Fruit fly (Drosophila melanogaster): ENCODE measurements around the gene Eig71Ee.

Gene Eig71Ee

DNA sequence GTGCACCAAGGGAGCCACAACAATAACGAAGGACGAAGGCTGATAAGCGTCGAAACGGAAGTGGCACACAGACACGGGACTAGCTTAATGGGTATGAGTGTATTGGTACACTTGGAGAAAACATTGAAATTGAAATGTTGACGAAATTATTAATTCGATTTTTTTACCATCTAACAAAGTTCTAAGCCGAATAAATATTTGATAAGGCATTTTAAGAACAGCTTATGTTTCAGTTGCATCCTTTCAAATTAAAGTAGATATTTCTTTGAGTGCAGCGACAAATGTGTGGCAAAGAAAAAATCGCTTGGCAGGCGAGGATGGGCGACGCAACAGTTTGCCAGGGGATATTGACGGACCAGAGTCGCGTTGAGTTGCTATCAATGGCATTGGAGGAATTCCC, 15.8 kb downstream of the Eig71Ee start:
- TF ChIP-seq D1 (tag; optimal IDR thresholded peaks at IDR 0.05): no peak
- TF ChIP-seq CG10348 (GFP tag; IDR thresholded peaks at IDR 0.05): no peak
- TF ChIP-seq rn (GFP tag; IDR thresholded peaks at IDR 0.05): no peak
- no peak for TF ChIP-seq Pif1B (GFP tag; optimal IDR thresholded peaks at IDR 0.05)
- no peak for TF ChIP-seq CG15710 (tag; optimal IDR thresholded peaks at IDR 0.05)
- no peak for TF ChIP-seq Snoo (tag; optimal IDR thresholded peaks at IDR 0.05)
- no peak for TF ChIP-seq Pif1A (GFP tag; optimal IDR thresholded peaks at IDR 0.05)
- TF ChIP-seq CG12605 (GFP tag; IDR thresholded peaks at IDR 0.05): no peak
- TF ChIP-seq EcR (GFP tag; optimal IDR thresholded peaks at IDR 0.05): no peak
- no peak for TF ChIP-seq CG9948 (tag; optimal IDR thresholded peaks at IDR 0.05)
- no peak for TF ChIP-seq CG14655 (GFP tag; optimal IDR thresholded peaks at IDR 0.05)
- TF ChIP-seq Ets98B (GFP tag; IDR thresholded peaks at IDR 0.05): no peak
- no peak for TF ChIP-seq CG8301 (tag; optimal IDR thresholded peaks at IDR 0.05)
- TF ChIP-seq fd96Ca (GFP tag; IDR thresholded peaks at IDR 0.05): no peak
- TF ChIP-seq CG4496 (GFP tag; IDR thresholded peaks at IDR 0.05): no peak
- TF ChIP-seq CG32121 (GFP tag; IDR thresholded peaks at IDR 0.05): no peak

- TF ChIP-seq Ets98B (GFP tag; IDR thresholded peaks at IDR 0.05): no peak
These were observed 17.3 kb downstream of the Eig71Ee start for dm6 chr3L:15638524-15638923.

DNA sequence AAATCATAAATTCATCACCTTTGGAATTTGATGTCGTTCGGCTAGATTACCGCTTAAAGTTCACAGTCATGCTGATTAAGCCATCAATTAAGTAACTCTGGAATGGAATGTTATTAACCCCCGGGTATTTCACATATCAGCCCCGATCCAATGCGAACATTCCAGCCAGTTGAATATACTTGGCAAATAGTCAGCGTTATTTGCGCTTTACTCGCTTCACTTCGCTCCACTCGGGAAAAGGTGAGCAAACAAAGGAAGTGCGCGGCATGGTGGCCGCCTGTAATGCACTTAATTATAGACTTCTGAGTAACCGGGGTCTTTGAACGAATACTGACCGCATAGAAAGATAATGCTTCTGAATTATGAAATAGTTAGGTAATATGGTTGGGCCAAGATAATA, 18.2 kb downstream of the Eig71Ee start:
- TF ChIP-seq Pif1A (GFP tag; optimal IDR thresholded peaks at IDR 0.05): peak; percentile 34
- TF ChIP-seq gl (tag; optimal IDR thresholded peaks at IDR 0.05): peak; percentile 36
- no peak for TF ChIP-seq CG13204 (GFP tag; optimal IDR thresholded peaks at IDR 0.05)
- TF ChIP-seq EcR (GFP tag; optimal IDR thresholded peaks at IDR 0.05): peak; percentile 89
- TF ChIP-seq CG4496 (GFP tag; IDR thresholded peaks at IDR 0.05): no peak

dm6 chr3L:15636978-15637377, 18.8 kb downstream of the Eig71Ee start:
- no peak for TF ChIP-seq D1 (tag; optimal IDR thresholded peaks at IDR 0.05)

dm6 chr3L:15636359-15636758, 19.5 kb downstream of the Eig71Ee start:
- TF ChIP-seq CG34367 (tag; optimal IDR thresholded peaks at IDR 0.05): no peak
- peak; percentile 1 for TF ChIP-seq EcR (GFP tag; optimal IDR thresholded peaks at IDR 0.05)

DNA sequence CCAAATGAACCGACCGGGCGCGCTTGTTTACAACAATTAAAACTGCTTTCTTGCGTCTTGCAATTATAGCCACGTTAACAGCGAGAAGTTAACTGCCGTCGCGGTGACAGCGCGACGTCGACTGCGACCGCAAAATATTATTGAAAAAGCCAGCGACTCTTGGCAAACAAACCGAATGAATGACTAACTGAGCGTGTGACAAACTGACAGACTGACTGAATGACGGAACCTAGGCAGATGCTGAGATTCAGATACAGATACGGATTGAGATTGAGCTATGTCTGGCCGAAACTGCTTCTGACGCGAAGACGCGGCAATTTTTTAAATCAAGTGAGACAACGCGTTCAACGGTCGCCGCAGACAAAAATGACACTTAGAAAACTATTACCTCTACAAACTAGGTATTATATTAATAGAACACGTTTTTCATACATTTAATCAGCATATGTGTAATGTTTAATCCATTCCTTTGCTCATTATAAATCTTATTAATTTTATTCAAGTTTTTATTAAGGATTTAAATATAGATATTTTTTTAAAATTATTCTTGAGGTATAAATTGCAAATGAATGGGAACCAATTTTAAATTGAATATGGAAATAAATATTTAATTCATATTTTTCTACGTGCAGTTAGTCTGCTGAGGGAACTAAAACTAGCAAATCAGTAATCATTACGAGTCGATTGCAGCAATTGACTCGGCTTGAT, 21.3 kb downstream of the Eig71Ee start:
- TF ChIP-seq CG13204 (GFP tag; optimal IDR thresholded peaks at IDR 0.05) (no peak), CG14655 (GFP tag; optimal IDR thresholded peaks at IDR 0.05) (no peak), Snoo (tag; optimal IDR thresholded peaks at IDR 0.05) (no peak), CG34367 (tag; optimal IDR thresholded peaks at IDR 0.05) (no peak)

dm6 chr3L:15632653-15633052, 23.2 kb downstream of the Eig71Ee start:
- TF ChIP-seq CG17806 (tag; optimal IDR thresholded peaks at IDR 0.05): no peak
- TF ChIP-seq CG13204 (GFP tag; optimal IDR thresholded peaks at IDR 0.05): no peak
- no peak for TF ChIP-seq rn (GFP tag; IDR thresholded peaks at IDR 0.05)
- TF ChIP-seq EcR (GFP tag; optimal IDR thresholded peaks at IDR 0.05): no peak
- no peak for TF ChIP-seq CG34367 (tag; optimal IDR thresholded peaks at IDR 0.05)
- TF ChIP-seq fd96Ca (GFP tag; IDR thresholded peaks at IDR 0.05): no peak
- no peak for TF ChIP-seq Pif1A (GFP tag; optimal IDR thresholded peaks at IDR 0.05)
- no peak for TF ChIP-seq CG8159 (tag; optimal IDR thresholded peaks at IDR 0.05)
- TF ChIP-seq CG14655 (GFP tag; optimal IDR thresholded peaks at IDR 0.05): no peak
- no peak for TF ChIP-seq CG10348 (GFP tag; IDR thresholded peaks at IDR 0.05)
- TF ChIP-seq gl (tag; optimal IDR thresholded peaks at IDR 0.05): no peak

dm6 chr3L:15631067-15631466, 24.7 kb downstream of the Eig71Ee start:
- TF ChIP-seq CG34367 (tag; optimal IDR thresholded peaks at IDR 0.05) (no peak), fd96Ca (GFP tag; IDR thresholded peaks at IDR 0.05) (no peak), CG13204 (GFP tag; optimal IDR thresholded peaks at IDR 0.05) (no peak), CG8301 (tag; optimal IDR thresholded peaks at IDR 0.05) (no peak), Pif1B (GFP tag; optimal IDR thresholded peaks at IDR 0.05) (no peak), CG14655 (GFP tag; optimal IDR thresholded peaks at IDR 0.05) (no peak), EcR (GFP tag; optimal IDR thresholded peaks at IDR 0.05) (no peak), Pif1A (GFP tag; optimal IDR thresholded peaks at IDR 0.05) (no peak), CG32121 (GFP tag; IDR thresholded peaks at IDR 0.05) (no peak), CG8159 (tag; optimal IDR thresholded peaks at IDR 0.05) (no peak), rn (GFP tag; IDR thresholded peaks at IDR 0.05) (no peak), CG12605 (GFP tag; IDR thresholded peaks at IDR 0.05) (no peak), D1 (tag; optimal IDR thresholded peaks at IDR 0.05) (no peak), gl (tag; optimal IDR thresholded peaks at IDR 0.05) (no peak)
